Worm (Caenorhabditis elegans) whole organism, L4/young adult: ENCODE measurements around the gene K11C4.1.

Experiments
- dao-5 ChIP-seq: sonication (generic microtip); optimal IDR thresholded peaks from 2 replicates; lab custom pipeline; 2016; ENCODE audit warnings: missing genotype, missing genetic modification characterization, moderate library complexity, missing compliant biosample characterization
- him-1 ChIP-seq: sonication (generic microtip); optimal IDR thresholded peaks from 2 replicates; lab custom pipeline; 2016; ENCODE audit warnings: missing genotype, missing genetic modification reagents, missing genetic modification characterization, missing compliant biosample characterization

ce11 chrV:6928938-6929337, 32.1 kb downstream of the K11C4.1 start, which contains the start of gene unc-68:
- TF ChIP-seq him-1 (tag; lab: Kevin White, UChicago) = no peak
- no peak for TF ChIP-seq dao-5 (tag; lab: Kevin White, UChicago)
